Worm (Caenorhabditis elegans) whole organism, midembryonic: ENCODE measurements around the gene dop-6.

Source experiments
- cog-1 ChIP-seq: sonication (generic microtip); optimal IDR thresholded peaks from 2 replicates; lab custom pipeline; 2016; ENCODE audit warnings: missing genetic modification characterization, missing compliant biosample characterization
- flt-1 ChIP-seq: fragments of 200-800 bp; sonication (Bioruptor generic); IDR thresholded peaks from 2 replicates; pipeline ENCODE4 v1.3.6; 2022; ENCODE audit warnings: missing genetic modification characterization, missing compliant biosample characterization
- ref-1 ChIP-seq: fragments of 200-800 bp; sonication (Bioruptor generic); conservative IDR thresholded peaks from 2 replicates; pipeline ENCODE4 v1.3.6; 2022; ENCODE audit warnings: missing genetic modification reagents, missing genetic modification characterization, missing compliant biosample characterization
- tab-1 ChIP-seq: fragments of 200-800 bp; sonication (Bioruptor generic); IDR thresholded peaks from 2 replicates; pipeline ENCODE4 v1.3.6; 2022; ENCODE audit warnings: missing genetic modification characterization, missing compliant biosample characterization
- ztf-23 ChIP-seq: fragments of 200-800 bp; sonication (Bioruptor generic); IDR thresholded peaks from 2 replicates; pipeline ENCODE4 v1.3.6; 2022; ENCODE audit warnings: missing genetic modification reagents, missing genetic modification characterization, missing compliant biosample characterization

DNA sequence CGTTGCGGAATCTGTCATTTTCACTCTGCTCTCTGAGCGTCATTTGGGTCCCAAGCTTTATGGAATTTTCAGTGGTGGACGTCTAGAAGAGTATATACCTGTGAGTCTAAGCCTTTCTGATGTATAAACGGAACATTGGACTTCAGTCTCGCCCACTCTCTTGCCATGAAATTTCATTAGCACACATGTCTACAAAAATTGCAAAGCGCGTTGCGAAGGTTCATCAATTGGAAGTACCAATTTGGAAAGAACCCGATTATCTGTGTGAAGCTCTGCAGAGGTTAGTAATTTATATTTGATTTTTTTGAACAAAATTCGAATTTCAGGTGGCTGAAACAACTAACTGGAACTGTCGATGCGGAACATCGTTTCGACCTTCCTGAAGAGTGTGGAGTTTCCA lies 30.9 kb upstream of the dop-6 start:
- no peak for TF ChIP-seq flt-1 (GFP tag; lab: Robert Waterston, UW)
- TF ChIP-seq cog-1 (tag; lab: Kevin White, UChicago), result no peak
- TF ChIP-seq ztf-23 (GFP tag; lab: Robert Waterston, UW), result no peak
- TF ChIP-seq tab-1 (GFP tag; lab: Robert Waterston, UW), result no peak
- no peak for TF ChIP-seq ref-1 (GFP tag; lab: Robert Waterston, UW)
